Worm (Caenorhabditis elegans) whole organism, L4 larva: Measurements from ENCODE around the gene lin-3.

Experiments
- D1046.2 ChIP-seq: fragments of 200-800 bp; sonication (Bioruptor generic); IDR thresholded peaks from 2 replicates; pipeline ENCODE4 v1.3.6; 2022; ENCODE audit warnings: missing genetic modification characterization, missing compliant biosample characterization
- F10B5.3 ChIP-seq: sonication (generic microtip); optimal IDR thresholded peaks from 2 replicates; lab custom pipeline; 2016; ENCODE audit warnings: mild to moderate bottlenecking, missing genetic modification characterization, missing compliant biosample characterization
- F26F4.8 ChIP-seq: fragments of 200-800 bp; sonication (Bioruptor generic); conservative IDR thresholded peaks from 2 replicates; pipeline ENCODE4 v1.3.6; 2022; ENCODE audit warnings: missing genetic modification characterization, missing compliant biosample characterization
- F49E8.2 ChIP-seq: sonication (generic microtip); optimal IDR thresholded peaks from 2 replicates; lab custom pipeline; 2016; ENCODE audit warnings: missing compliant biosample characterization, mild to moderate bottlenecking, missing genetic modification characterization, borderline replicate concordance
- T20F7.1 ChIP-seq: fragments of 200-800 bp; sonication (Bioruptor generic); optimal IDR thresholded peaks from 2 replicates; lab custom pipeline; 2018; ENCODE audit warnings: mild to moderate bottlenecking, missing genetic modification characterization, missing compliant biosample characterization
- Y48G9A.11 ChIP-seq: fragments of 200-800 bp; sonication (Bioruptor generic); IDR thresholded peaks from 2 replicates; pipeline ENCODE4 v1.3.6; 2022; ENCODE audit warnings: missing genetic modification reagents, missing genetic modification characterization, missing compliant biosample characterization
- ZK546.5 ChIP-seq, 2 experiments: sonication (generic microtip); optimal IDR thresholded peaks; 2 replicates each; lab custom pipeline; 2017; ENCODE audit warnings: missing biosample characterization in 2 of 2, missing genetic modification characterization in 2 of 2
- aha-1 ChIP-seq: fragments of 150-350 bp; peaks from one replicate; lab custom pipeline; 2014; ENCODE audit warnings: missing biosample characterization, missing genetic modification characterization
- aly-2 ChIP-seq: sonication (generic microtip); optimal IDR thresholded peaks from 2 replicates; lab custom pipeline; 2018; ENCODE audit warnings: missing biosample characterization, missing genetic modification characterization
- arid-1 ChIP-seq: fragments of 200-800 bp; sonication (Bioruptor generic); conservative IDR thresholded peaks from 2 replicates; pipeline ENCODE4 v1.3.6; 2022; ENCODE audit warnings: missing genetic modification reagents, missing genetic modification characterization, missing compliant biosample characterization
- ceh-20 ChIP-seq: fragments of 200-800 bp; sonication (Bioruptor generic); IDR thresholded peaks from 2 replicates; pipeline ENCODE4 v1.3.6; 2022; ENCODE audit warnings: missing genetic modification reagents, missing genetic modification characterization, missing compliant biosample characterization
- ceh-62 ChIP-seq: sonication (generic microtip); optimal IDR thresholded peaks from 2 replicates; lab custom pipeline; 2017; ENCODE audit warnings: missing biosample characterization, missing genetic modification characterization
- ceh-82 ChIP-seq: sonication (generic microtip); optimal IDR thresholded peaks from 2 replicates; lab custom pipeline; 2017; ENCODE audit warnings: missing biosample characterization, missing genetic modification characterization
- dmd-6 ChIP-seq: fragments of 200-800 bp; sonication (Bioruptor generic); IDR thresholded peaks from 2 replicates; pipeline ENCODE4 v1.3.6; 2022; ENCODE audit warnings: missing genetic modification reagents, missing genetic modification characterization, missing compliant biosample characterization
- dmd-9 ChIP-seq: fragments of 200-800 bp; sonication (Bioruptor generic); IDR thresholded peaks from 2 replicates; pipeline ENCODE4 v1.3.6; 2022; ENCODE audit warnings: missing genetic modification reagents, missing genetic modification characterization, missing compliant biosample characterization
- dpl-1 ChIP-seq: fragments of 150-350 bp; optimal IDR thresholded peaks from 2 replicates; lab custom pipeline; 2014; ENCODE audit warnings: missing biosample characterization, missing genetic modification reagents, missing genetic modification characterization
- fkh-10 ChIP-seq: fragments of 150-350 bp; optimal IDR thresholded peaks from 2 replicates; lab custom pipeline; 2014; ENCODE audit warnings: missing biosample characterization, missing genetic modification reagents, missing genetic modification characterization
- hlh-11 ChIP-seq: fragments of 200-800 bp; sonication (Bioruptor generic); optimal IDR thresholded peaks from 2 replicates; lab custom pipeline; 2018; ENCODE audit warnings: mild to moderate bottlenecking, missing genetic modification characterization, missing compliant biosample characterization
- hmg-1.1 ChIP-seq: fragments of 200-800 bp; sonication (Bioruptor generic); IDR thresholded peaks from 2 replicates; pipeline ENCODE4 v1.3.6; 2022; ENCODE audit warnings: missing genetic modification reagents, missing genetic modification characterization, missing compliant biosample characterization
- jun-1 ChIP-seq: fragments of 150-350 bp; optimal IDR thresholded peaks from 2 replicates; lab custom pipeline; 2014; ENCODE audit warnings: missing biosample characterization, missing genetic modification reagents, missing genetic modification characterization
- lin-1 ChIP-seq: fragments of 200-800 bp; sonication (Bioruptor generic); IDR thresholded peaks from 2 replicates; pipeline ENCODE4 v1.3.6; 2022; ENCODE audit warnings: missing genetic modification reagents, missing genetic modification characterization, missing compliant biosample characterization
- lin-13 ChIP-seq: fragments of 150-350 bp; optimal IDR thresholded peaks from 2 replicates; lab custom pipeline; 2014; ENCODE audit warnings: missing biosample characterization, missing genetic modification reagents, missing genetic modification characterization
- lin-15B ChIP-seq: fragments of 150-350 bp; sonication (generic microtip); optimal IDR thresholded peaks from 3 replicates; lab custom pipeline; 2014; ENCODE audit warnings: missing biosample characterization, missing genetic modification characterization
- lin-29 ChIP-seq: fragments of 200-800 bp; sonication (Bioruptor generic); IDR thresholded peaks from 2 replicates; pipeline ENCODE4 v1.3.6; 2022; ENCODE audit warnings: missing genetic modification reagents, missing genetic modification characterization, missing compliant biosample characterization
- lin-38 ChIP-seq: fragments of 200-800 bp; sonication (Bioruptor generic); IDR thresholded peaks from 2 replicates; pipeline ENCODE4 v1.3.6; 2022; ENCODE audit warnings: missing genetic modification reagents, missing genetic modification characterization, missing compliant biosample characterization
- lir-3 ChIP-seq: sonication (generic microtip); optimal IDR thresholded peaks from 2 replicates; lab custom pipeline; 2016; ENCODE audit warnings: mild to moderate bottlenecking, missing genetic modification characterization, missing compliant biosample characterization
- madf-9 ChIP-seq: fragments of 200-800 bp; sonication (Bioruptor generic); conservative IDR thresholded peaks from 2 replicates; pipeline ENCODE4 v1.3.6; 2022; ENCODE audit warnings: missing genetic modification reagents, missing genetic modification characterization, missing compliant biosample characterization
- mep-1 ChIP-seq: fragments of 150-350 bp; sonication (generic microtip); optimal IDR thresholded peaks from 3 replicates; lab custom pipeline; 2014; ENCODE audit warnings: missing biosample characterization, missing genetic modification characterization
- mes-2 ChIP-seq: sonication (generic microtip); optimal IDR thresholded peaks from 2 replicates; lab custom pipeline; 2016; ENCODE audit warnings: missing genotype, mild to moderate bottlenecking, missing genetic modification characterization, missing compliant biosample characterization; ENCODE audit not compliant: poor library complexity, severe bottlenecking
- mxl-2 ChIP-seq: fragments of 200-800 bp; sonication (Bioruptor generic); conservative IDR thresholded peaks from 2 replicates; pipeline ENCODE4 v1.3.6; 2022; ENCODE audit warnings: missing genetic modification reagents, missing genetic modification characterization, missing compliant biosample characterization
- nhr-10 ChIP-seq: fragments of 150-350 bp; optimal IDR thresholded peaks from 2 replicates; lab custom pipeline; 2014; ENCODE audit warnings: missing biosample characterization, missing genetic modification characterization
- nhr-102 ChIP-seq: sonication (generic microtip); optimal IDR thresholded peaks from 2 replicates; lab custom pipeline; 2016; ENCODE audit warnings: mild to moderate bottlenecking, missing genetic modification characterization, moderate library complexity, missing compliant biosample characterization
- nhr-111 ChIP-seq: fragments of 200-800 bp; sonication (Bioruptor generic); optimal IDR thresholded peaks from 2 replicates; lab custom pipeline; 2018; ENCODE audit warnings: mild to moderate bottlenecking, missing genetic modification characterization, missing compliant biosample characterization
- nhr-41 ChIP-seq: fragments of 200-800 bp; sonication (Bioruptor generic); IDR thresholded peaks from 2 replicates; pipeline ENCODE4 v1.3.6; 2022; ENCODE audit warnings: missing genetic modification reagents, missing genetic modification characterization, missing compliant biosample characterization
- nhr-48 ChIP-seq: sonication (generic microtip); optimal IDR thresholded peaks from 2 replicates; lab custom pipeline; 2016; ENCODE audit warnings: mild to moderate bottlenecking, missing genetic modification characterization, missing compliant biosample characterization
- nhr-6 ChIP-seq: fragments of 150-350 bp; optimal IDR thresholded peaks from 2 replicates; lab custom pipeline; 2014; ENCODE audit warnings: missing biosample characterization, missing genetic modification characterization
- nhr-76 ChIP-seq: fragments of 150-350 bp; optimal IDR thresholded peaks from 2 replicates; lab custom pipeline; 2014; ENCODE audit warnings: missing biosample characterization, missing genetic modification characterization
- pha-4 ChIP-seq, 2 experiments: fragments of 150-350 bp in 1 of 2; fragments of 200-800 bp in 1 of 2; sonication (Bioruptor generic) in 1 of 2; IDR thresholded peaks in 1 of 2; optimal IDR thresholded peaks in 1 of 2; 2 replicates each; pipeline versions ENCODE4 v1.3.6 to Lab custom; 2014 to 2022; ENCODE audit warnings: missing genetic modification characterization in 2 of 2, missing genetic modification reagents in 2 of 2, missing biosample characterization in 1 of 2, missing compliant biosample characterization in 1 of 2
- set-16 ChIP-seq: fragments of 200-800 bp; sonication (Bioruptor generic); IDR thresholded peaks from 2 replicates; pipeline ENCODE4 v1.3.6; 2022; ENCODE audit warnings: missing genetic modification reagents, missing genetic modification characterization, missing compliant biosample characterization
- skn-1 ChIP-seq: fragments of 150-350 bp; optimal IDR thresholded peaks from 2 replicates; lab custom pipeline; 2014; ENCODE audit warnings: missing biosample characterization, missing genetic modification characterization
- spr-1 ChIP-seq: sonication (generic microtip); optimal IDR thresholded peaks from 2 replicates; lab custom pipeline; 2016; ENCODE audit warnings: mild to moderate bottlenecking, missing genetic modification characterization, missing compliant biosample characterization
- tag-97 ChIP-seq: fragments of 200-800 bp; sonication (Bioruptor generic); IDR thresholded peaks from 2 replicates; pipeline ENCODE4 v1.3.6; 2022; ENCODE audit warnings: missing genetic modification characterization, missing compliant biosample characterization
- tra-1 ChIP-seq: fragments of 200-800 bp; sonication (Bioruptor generic); IDR thresholded peaks from 2 replicates; pipeline ENCODE4 v1.3.6; 2022; ENCODE audit warnings: missing genetic modification reagents, missing genetic modification characterization, missing compliant biosample characterization
- unc-130 ChIP-seq: sonication (generic microtip); optimal IDR thresholded peaks from 2 replicates; lab custom pipeline; 2016; ENCODE audit warnings: missing genetic modification reagents, missing genetic modification characterization, missing compliant biosample characterization
- vab-7 ChIP-seq: fragments of 200-800 bp; sonication (Bioruptor generic); IDR thresholded peaks from 2 replicates; pipeline ENCODE4 v1.3.6; 2022; ENCODE audit warnings: missing genetic modification reagents, missing genetic modification characterization, missing compliant biosample characterization
- zag-1 ChIP-seq: fragments of 150-350 bp; optimal IDR thresholded peaks from 2 replicates; lab custom pipeline; 2014; ENCODE audit warnings: missing biosample characterization, missing genetic modification characterization
- zfp-2 ChIP-seq: sonication (generic microtip); optimal IDR thresholded peaks from 2 replicates; lab custom pipeline; 2016; ENCODE audit warnings: mild to moderate bottlenecking, missing genetic modification characterization, missing compliant biosample characterization
- zfp-3 ChIP-seq: fragments of 200-800 bp; sonication (Bioruptor generic); conservative IDR thresholded peaks from 2 replicates; pipeline ENCODE4 v1.3.6; 2022; ENCODE audit warnings: missing genetic modification reagents, missing genetic modification characterization, missing compliant biosample characterization
- zip-11 ChIP-seq: fragments of 200-800 bp; sonication (Bioruptor generic); IDR thresholded peaks from 2 replicates; pipeline ENCODE4 v1.3.6; 2022; ENCODE audit warnings: missing genetic modification characterization, missing compliant biosample characterization
- zip-2 ChIP-seq: fragments of 150-350 bp; optimal IDR thresholded peaks from 2 replicates; lab custom pipeline; 2014; ENCODE audit warnings: missing biosample characterization, missing genetic modification characterization
- ztf-11 ChIP-seq: fragments of 150-350 bp; optimal IDR thresholded peaks from 2 replicates; lab custom pipeline; 2014; ENCODE audit warnings: missing biosample characterization, missing genetic modification characterization

Gene lin-3

DNA sequence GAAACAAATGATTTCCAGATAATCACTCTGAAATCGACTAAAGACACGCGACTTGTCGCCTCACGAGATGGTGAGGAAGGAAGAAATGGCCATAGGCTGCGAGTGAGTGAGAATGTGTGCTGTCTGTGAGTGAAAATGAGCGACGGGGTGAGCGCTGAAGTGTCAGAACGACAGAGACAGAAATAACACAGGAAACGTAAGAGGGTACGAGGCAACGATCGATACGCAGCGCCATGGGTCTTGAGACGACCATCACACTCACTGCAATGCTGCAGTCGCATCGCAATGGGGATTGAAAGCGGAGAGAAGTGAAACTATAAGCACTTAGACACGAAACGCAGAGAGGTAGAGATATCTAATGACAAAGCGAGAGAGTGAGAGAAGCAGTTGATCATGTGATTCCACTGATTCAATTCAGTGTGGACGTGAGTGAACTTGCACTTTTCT lies 28.7 kb downstream of the lin-3 start (continued):
- peak; percentile 89 for TF ChIP-seq ceh-20
- peak; percentile 27; the same call in 1 of the 2 replicates for TF ChIP-seq madf-9
- TF ChIP-seq dpl-1: peak; percentile 65
- peak; percentile 93 for TF ChIP-seq nhr-6 (tag; lab: Kevin White, UChicago)
- TF ChIP-seq arid-1 (GFP tag; lab: Robert Waterston, UW): peak; percentile 53
- peak; percentile 42 for TF ChIP-seq jun-1
- peak; percentile 71; the same call in 1 of the 2 replicates for TF ChIP-seq vab-7
- peak; percentile 86 for TF ChIP-seq nhr-102 (tag; lab: Kevin White, UChicago)
- no peak for TF ChIP-seq D1046.2 (GFP tag; lab: Robert Waterston, UW)
- TF ChIP-seq T20F7.1 (GFP tag; lab: Kevin White, UChicago): peak; percentile 81
- peak; percentile 99 for TF ChIP-seq aha-1 (tag; lab: Kevin White, UChicago)
- TF ChIP-seq lin-13: peak; percentile 72
- TF ChIP-seq lin-15B (tag; lab: Kevin White, UChicago): no peak
- peak; percentile 78 for TF ChIP-seq lin-38 (GFP tag; lab: Robert Waterston, UW)
- TF ChIP-seq nhr-76 (tag; lab: Kevin White, UChicago): no peak
- TF ChIP-seq ceh-82 (tag; lab: Kevin White, UChicago): no peak
- TF ChIP-seq unc-130: peak; percentile 28
- no peak for TF ChIP-seq tag-97 (GFP tag; lab: Robert Waterston, UW)
- peak; percentile 4 for TF ChIP-seq zip-2 (tag; lab: Kevin White, UChicago)
- no peak for TF ChIP-seq dmd-9 (GFP tag; lab: Robert Waterston, UW)
- no peak for TF ChIP-seq mxl-2 (GFP tag; lab: Robert Waterston, UW)
- no peak for TF ChIP-seq ZK546.5 (tag; optimal IDR thresholded peaks at IDR 0.05; lab: Kevin White, UChicago)
- TF ChIP-seq Y48G9A.11: no peak
- TF ChIP-seq pha-4 (GFP tag; IDR thresholded peaks at IDR 0.05; lab: Robert Waterston, UW): peak; percentile 82
- TF ChIP-seq pha-4 (tag; optimal IDR thresholded peaks at IDR 0.05; lab: Kevin White, UChicago): no peak
- TF ChIP-seq F26F4.8 (GFP tag; lab: Robert Waterston, UW): no peak
- 0 out of 2 replicates have a peak, but pooled peaks have one; percentile 23 for TF ChIP-seq zfp-3 (GFP tag; lab: Robert Waterston, UW)
- TF ChIP-seq lin-1 (GFP tag; lab: Robert Waterston, UW): no peak
- TF ChIP-seq ztf-11 (tag; lab: Kevin White, UChicago): no peak
- no peak for TF ChIP-seq F10B5.3 (tag; lab: Kevin White, UChicago)
- TF ChIP-seq spr-1: peak; percentile 92
- no peak for TF ChIP-seq nhr-41 (GFP tag; lab: Robert Waterston, UW)
- peak; percentile 97 for TF ChIP-seq hlh-11 (tag; lab: Kevin White, UChicago)
- TF ChIP-seq skn-1 (tag; lab: Kevin White, UChicago): peak; percentile 66
- TF ChIP-seq aly-2 (tag; lab: Kevin White, UChicago): no peak
- peak; percentile 91 for TF ChIP-seq nhr-48 (tag; lab: Kevin White, UChicago)
- peak; percentile 84 for TF ChIP-seq dmd-6 (GFP tag; lab: Robert Waterston, UW)
- TF ChIP-seq zfp-2 (tag; lab: Kevin White, UChicago): peak; percentile 63
- peak; percentile 67 for TF ChIP-seq mes-2 (tag; lab: Kevin White, UChicago)
- peak; percentile 87 for TF ChIP-seq fkh-10 (GFP tag; lab: Kevin White, UChicago)
- TF ChIP-seq lin-29 (GFP tag; lab: Robert Waterston, UW): 0 out of 2 replicates have a peak, but pooled peaks have one; percentile 59
- peak; percentile 78 for TF ChIP-seq set-16 (GFP tag; lab: Robert Waterston, UW)
- TF ChIP-seq lir-3 (tag; lab: Kevin White, UChicago): peak; percentile 30
- no peak for TF ChIP-seq nhr-111 (GFP tag; lab: Kevin White, UChicago)
- peak; percentile 54 for TF ChIP-seq nhr-10 (tag; lab: Kevin White, UChicago)
- no peak for TF ChIP-seq ceh-62 (tag; lab: Kevin White, UChicago)
- TF ChIP-seq zag-1 (tag; lab: Kevin White, UChicago): peak; percentile 74
- peak; percentile 93 for TF ChIP-seq hmg-1.1 (GFP tag; lab: Robert Waterston, UW)
- TF ChIP-seq F49E8.2 (tag; lab: Kevin White, UChicago): no peak
- no peak for TF ChIP-seq zip-11 (GFP tag; lab: Robert Waterston, UW)
- peak; percentile 96 for TF ChIP-seq mep-1
- peak; percentile 76 for TF ChIP-seq tra-1
